5 fruit fly cellular contexts compared by ENCODE assay signal in genomic region chr2L:14252271-14252870, dm6.
TF ChIP-seq lines count a peak whose summit lies in the region.

No protein-coding gene starts in this region.

- TF ChIP-seq CTCF in whole organism, embryonic (GFP tag; optimal IDR thresholded peaks at IDR 0.05; lab: Kevin White, UChicago): no peak

TF ChIP-seq in whole organism, adult, 20 proteins besides CTCF, POLR2A, EP300 and RAD21:
- TF ChIP-seq CG11617 (GFP tag; optimal IDR thresholded peaks at IDR 0.05; lab: Kevin White, UChicago) (no peak), toe (GFP tag; optimal IDR thresholded peaks at IDR 0.05; lab: Kevin White, UChicago) (no peak), Clk (GFP tag; optimal IDR thresholded peaks at IDR 0.05; lab: Kevin White, UChicago) (no peak), CG7101 (tag; optimal IDR thresholded peaks at IDR 0.05; lab: Kevin White, UChicago) (no peak), pad (GFP tag; optimal IDR thresholded peaks at IDR 0.05; lab: Kevin White, UChicago) (no peak), CG5204 (GFP tag; optimal IDR thresholded peaks at IDR 0.05; lab: Kevin White, UChicago) (no peak), CG14711 (tag; optimal IDR thresholded peaks at IDR 0.05; lab: Kevin White, UChicago) (peak; percentile 1), bab1 (GFP tag; optimal IDR thresholded peaks at IDR 0.05; lab: Kevin White, UChicago) (peak; percentile 11), Mnt (GFP tag; optimal IDR thresholded peaks at IDR 0.05; lab: Kevin White, UChicago) (no peak), kay (GFP tag; lab: Kevin White, UChicago; ENCODE audit: borderline replicate concordance) (peak; percentile 53), tj (GFP tag; optimal IDR thresholded peaks at IDR 0.05; lab: Kevin White, UChicago) (no peak)

TF ChIP-seq in whole organism, embryonic, 481 proteins besides CTCF, POLR2A, EP300 and RAD21 (continues in another document):
- no peak for TF ChIP-seq Poxn (GFP tag; IDR thresholded peaks at IDR 0.05; lab: Robert Waterston, UW)
- no peak for TF ChIP-seq slou (GFP tag; optimal IDR thresholded peaks at IDR 0.05; lab: Kevin White, UChicago)
- no peak for TF ChIP-seq CG10209 (GFP tag; optimal IDR thresholded peaks at IDR 0.05; lab: Kevin White, UChicago)
- TF ChIP-seq btn (GFP tag; optimal IDR thresholded peaks at IDR 0.05; lab: Kevin White, UChicago): no peak
- no peak for TF ChIP-seq CG8359 (GFP tag; optimal IDR thresholded peaks at IDR 0.05; lab: Kevin White, UChicago; ENCODE audit: borderline replicate concordance)
- peak; percentile 60 for TF ChIP-seq CG2712 (tag; optimal IDR thresholded peaks at IDR 0.05; lab: Kevin White, UChicago)
- no peak for TF ChIP-seq chm (GFP tag; IDR thresholded peaks at IDR 0.05; lab: Robert Waterston, UW)
- TF ChIP-seq vfl (GFP tag; optimal IDR thresholded peaks at IDR 0.05; lab: Kevin White, UChicago): no peak
- peak; percentile 27 for TF ChIP-seq gcm (GFP tag; optimal IDR thresholded peaks at IDR 0.05; lab: Kevin White, UChicago)
- TF ChIP-seq fd64A (GFP tag; optimal IDR thresholded peaks at IDR 0.05; lab: Kevin White, UChicago): no peak
- no peak for TF ChIP-seq otp (GFP tag; IDR thresholded peaks at IDR 0.05; lab: Robert Waterston, UW)
- TF ChIP-seq CG12391 (tag; optimal IDR thresholded peaks at IDR 0.05; lab: Kevin White, UChicago): peak; percentile 56
- TF ChIP-seq CG9876 (GFP tag; optimal IDR thresholded peaks at IDR 0.05; lab: Kevin White, UChicago): no peak
- TF ChIP-seq CG10979 (tag; optimal IDR thresholded peaks at IDR 0.05; lab: Kevin White, UChicago): peak; percentile 64
- no peak for TF ChIP-seq ssp (GFP tag; IDR thresholded peaks at IDR 0.05; lab: Robert Waterston, UW)
- TF ChIP-seq CG5953 (GFP tag; IDR thresholded peaks at IDR 0.05; lab: Robert Waterston, UW): no peak
- peak; percentile 12 for TF ChIP-seq CG18764 (GFP tag; optimal IDR thresholded peaks at IDR 0.05; lab: Kevin White, UChicago)
- no peak for TF ChIP-seq grn (GFP tag; optimal IDR thresholded peaks at IDR 0.05; lab: Kevin White, UChicago)
- TF ChIP-seq peb (GFP tag; IDR thresholded peaks at IDR 0.05; lab: Robert Waterston, UW): no peak
- TF ChIP-seq CG10431 (GFP tag; optimal IDR thresholded peaks at IDR 0.05; lab: Kevin White, UChicago): no peak
- no peak for TF ChIP-seq Hr39 (optimal IDR thresholded peaks at IDR 0.05; lab: Kevin White, UChicago)

TF ChIP-seq in whole organism, prepupa, 60 proteins besides CTCF, POLR2A, EP300 and RAD21 (continues in another document):
- TF ChIP-seq lz (GFP tag; optimal IDR thresholded peaks at IDR 0.05; lab: Kevin White, UChicago) (no peak), CG31627 (GFP tag; optimal IDR thresholded peaks at IDR 0.05; lab: Kevin White, UChicago) (peak; percentile 5), Sox14 (GFP tag; optimal IDR thresholded peaks at IDR 0.05; lab: Kevin White, UChicago) (peak; percentile 9), spab (GFP tag; optimal IDR thresholded peaks at IDR 0.05; lab: Kevin White, UChicago) (no peak), Sox102F (GFP tag; optimal IDR thresholded peaks at IDR 0.05; lab: Kevin White, UChicago) (no peak), CG9139 (GFP tag; optimal IDR thresholded peaks at IDR 0.05; lab: Kevin White, UChicago) (no peak), CG3919 (GFP tag; optimal IDR thresholded peaks at IDR 0.05; lab: Kevin White, UChicago) (peak; percentile 1), CG8632 (GFP tag; optimal IDR thresholded peaks at IDR 0.05; lab: Kevin White, UChicago) (no peak), Hr4 (GFP tag; optimal IDR thresholded peaks at IDR 0.05; lab: Kevin White, UChicago) (peak; percentile 12), CG10669 (GFP tag; optimal IDR thresholded peaks at IDR 0.05; lab: Kevin White, UChicago) (peak; percentile 52), Eip93F (GFP tag; optimal IDR thresholded peaks at IDR 0.05; lab: Kevin White, UChicago) (no peak), CG1621 (tag; optimal IDR thresholded peaks at IDR 0.05; lab: Kevin White, UChicago) (no peak), CG3032 (tag; optimal IDR thresholded peaks at IDR 0.05; lab: Kevin White, UChicago) (peak; percentile 51), CG15336 (GFP tag; IDR thresholded peaks at IDR 0.05; lab: Robert Waterston, UW) (peak; percentile 48; the same call in 1 of the 2 replicates), vri (GFP tag; optimal IDR thresholded peaks at IDR 0.05; lab: Kevin White, UChicago) (no peak), CG6854 (GFP tag; optimal IDR thresholded peaks at IDR 0.05; lab: Kevin White, UChicago) (no peak), net (GFP tag; optimal IDR thresholded peaks at IDR 0.05; lab: Kevin White, UChicago) (peak; percentile 2), Lpt (GFP tag; optimal IDR thresholded peaks at IDR 0.05; lab: Kevin White, UChicago) (no peak), CG11294 (GFP tag; IDR thresholded peaks at IDR 0.05; lab: Robert Waterston, UW) (no peak), fd59A (GFP tag; optimal IDR thresholded peaks at IDR 0.05; lab: Kevin White, UChicago) (no peak), CG10631 (GFP tag; optimal IDR thresholded peaks at IDR 0.05; lab: Kevin White, UChicago) (peak; percentile 42), OdsH (GFP tag; optimal IDR thresholded peaks at IDR 0.05; lab: Kevin White, UChicago) (peak; percentile 35)

TF ChIP-seq in whole organism, pupa, 21 proteins besides CTCF, POLR2A, EP300 and RAD21:
- TF ChIP-seq Pif1B (GFP tag; optimal IDR thresholded peaks at IDR 0.05; lab: Kevin White, UChicago) (no peak), CG10348 (GFP tag; IDR thresholded peaks at IDR 0.05; lab: Robert Waterston, UW) (no peak), CG17806 (tag; optimal IDR thresholded peaks at IDR 0.05; lab: Kevin White, UChicago) (peak; percentile 48), EcR (GFP tag; optimal IDR thresholded peaks at IDR 0.05; lab: Kevin White, UChicago) (no peak), fd96Ca (GFP tag; IDR thresholded peaks at IDR 0.05; lab: Robert Waterston, UW) (no peak), CG15710 (tag; optimal IDR thresholded peaks at IDR 0.05; lab: Kevin White, UChicago) (peak; percentile 32), Pif1A (GFP tag; optimal IDR thresholded peaks at IDR 0.05; lab: Kevin White, UChicago) (no peak), rn (GFP tag; IDR thresholded peaks at IDR 0.05; lab: Robert Waterston, UW) (no peak), gl (tag; optimal IDR thresholded peaks at IDR 0.05; lab: Kevin White, UChicago) (no peak), CG14655 (GFP tag; optimal IDR thresholded peaks at IDR 0.05; lab: Kevin White, UChicago) (peak; percentile 37), CG4496 (GFP tag; IDR thresholded peaks at IDR 0.05; lab: Robert Waterston, UW) (peak; percentile 32; the same call in 1 of the 3 replicates), CG32121 (GFP tag; IDR thresholded peaks at IDR 0.05; lab: Robert Waterston, UW) (peak; percentile 36; the same call in 1 of the 2 replicates), Snoo (tag; optimal IDR thresholded peaks at IDR 0.05; lab: Kevin White, UChicago) (no peak), D1 (tag; optimal IDR thresholded peaks at IDR 0.05; lab: Kevin White, UChicago) (peak; percentile 67), CG9948 (tag; optimal IDR thresholded peaks at IDR 0.05; lab: Kevin White, UChicago) (peak; percentile 59), CG12605 (GFP tag; IDR thresholded peaks at IDR 0.05; lab: Robert Waterston, UW) (no peak), CG8301 (tag; optimal IDR thresholded peaks at IDR 0.05; lab: Kevin White, UChicago) (peak; percentile 60), CG8159 (tag; optimal IDR thresholded peaks at IDR 0.05; lab: Kevin White, UChicago) (peak; percentile 37), CG34367 (tag; optimal IDR thresholded peaks at IDR 0.05; lab: Kevin White, UChicago) (no peak), Ets98B (GFP tag; IDR thresholded peaks at IDR 0.05; lab: Robert Waterston, UW) (no peak), CG13204 (GFP tag; optimal IDR thresholded peaks at IDR 0.05; lab: Kevin White, UChicago) (no peak)

TF ChIP-seq in whole organism, wandering third instar larva, 38 proteins besides CTCF, POLR2A, EP300 and RAD21:
- TF ChIP-seq Myc (optimal IDR thresholded peaks at IDR 0.05; lab: Kevin White, UChicago): peak; percentile 73
- peak; percentile 28 for TF ChIP-seq HLH106 (tag; optimal IDR thresholded peaks at IDR 0.05; lab: Kevin White, UChicago)
- no peak for TF ChIP-seq ey (GFP tag; optimal IDR thresholded peaks at IDR 0.05; lab: Kevin White, UChicago)
